Fruit fly (Drosophila melanogaster) whole organism, prepupa: ENCODE measurements around the gene Kmn1.

Source experiments
- Blimp-1 ChIP-seq: fragments of 200-800 bp; sonication (Bioruptor generic); optimal IDR thresholded peaks from 3 replicates; lab custom pipeline; 2017; ENCODE audit warnings: missing biosample characterization, missing genetic modification characterization, mild to moderate bottlenecking, moderate library complexity, missing genetic modification reagents
- CG10631 ChIP-seq: fragments of 200-800 bp; sonication (Bioruptor generic); optimal IDR thresholded peaks from 2 replicates; lab custom pipeline; 2016; ENCODE audit warnings: missing biosample characterization, missing genetic modification characterization
- CG11294 ChIP-seq: fragments of 200-800 bp; sonication (Bioruptor generic); IDR thresholded peaks from 2 replicates; pipeline ENCODE4 v1.3.6; 2022; ENCODE audit warnings: missing biosample characterization, missing genetic modification characterization
- CG11762 ChIP-seq: fragments of 200-800 bp; sonication (Bioruptor generic); optimal IDR thresholded peaks from 3 replicates; lab custom pipeline; 2016; ENCODE audit warnings: missing biosample characterization, missing genetic modification characterization; ENCODE audit not compliant: insufficient read depth
- CG1621 ChIP-seq: fragments of 200-800 bp; sonication (Bioruptor generic); optimal IDR thresholded peaks from 3 replicates; lab custom pipeline; 2018; ENCODE audit warnings: missing biosample characterization, mild to moderate bottlenecking, missing genetic modification characterization
- CG16779 ChIP-seq: fragments of 200-800 bp; sonication (Bioruptor generic); optimal IDR thresholded peaks from 3 replicates; lab custom pipeline; 2017; ENCODE audit warnings: missing biosample characterization, mild to moderate bottlenecking, missing genetic modification characterization
- CG31627 ChIP-seq: fragments of 200-800 bp; sonication (Bioruptor generic); optimal IDR thresholded peaks from 3 replicates; lab custom pipeline; 2016; ENCODE audit warnings: missing biosample characterization, missing genetic modification characterization
- CG32006 ChIP-seq: fragments of 200-800 bp; sonication (Bioruptor generic); optimal IDR thresholded peaks from 3 replicates; lab custom pipeline; 2017; ENCODE audit warnings: missing biosample characterization, mild to moderate bottlenecking, missing genetic modification characterization
- CG34406 ChIP-seq: fragments of 200-800 bp; sonication (Bioruptor generic); optimal IDR thresholded peaks from 3 replicates; lab custom pipeline; 2016; ENCODE audit warnings: missing biosample characterization, missing genetic modification characterization
- CG3919 ChIP-seq: fragments of 200-800 bp; sonication (Bioruptor generic); optimal IDR thresholded peaks from 3 replicates; lab custom pipeline; 2016; ENCODE audit warnings: missing biosample characterization, missing genetic modification characterization
- CG4318 ChIP-seq: fragments of 200-800 bp; sonication (Bioruptor generic); optimal IDR thresholded peaks from 3 replicates; lab custom pipeline; 2017; ENCODE audit warnings: missing biosample characterization, mild to moderate bottlenecking, missing genetic modification characterization
- CG6163 ChIP-seq: fragments of 200-800 bp; sonication (Bioruptor generic); IDR thresholded peaks from 3 replicates; pipeline ENCODE4 v1.3.6; 2022; ENCODE audit warnings: missing biosample characterization, missing genetic modification characterization
- CG6792 ChIP-seq: fragments of 200-800 bp; sonication (Bioruptor generic); optimal IDR thresholded peaks from 3 replicates; lab custom pipeline; 2016; ENCODE audit warnings: missing biosample characterization, missing genetic modification characterization
- CG6808 ChIP-seq: fragments of 200-800 bp; sonication (Bioruptor generic); optimal IDR thresholded peaks from 3 replicates; lab custom pipeline; 2017; ENCODE audit warnings: missing biosample characterization, missing genetic modification characterization, mild to moderate bottlenecking, moderate library complexity, missing genetic modification reagents
- CG6854 ChIP-seq: fragments of 200-800 bp; sonication (Bioruptor generic); optimal IDR thresholded peaks from 2 replicates; lab custom pipeline; 2017; ENCODE audit warnings: missing biosample characterization, mild to moderate bottlenecking, missing genetic modification characterization
- CG7368 ChIP-seq: fragments of 200-800 bp; sonication (Bioruptor generic); optimal IDR thresholded peaks from 3 replicates; lab custom pipeline; 2016; ENCODE audit warnings: missing biosample characterization, missing genetic modification characterization
- CG8119 ChIP-seq: fragments of 200-800 bp; sonication (Bioruptor generic); IDR thresholded peaks from 3 replicates; pipeline ENCODE4 v1.3.6; 2022; ENCODE audit warnings: missing biosample characterization, missing genetic modification characterization
- CG8632 ChIP-seq: fragments of 200-800 bp; sonication (Bioruptor generic); optimal IDR thresholded peaks from 3 replicates; lab custom pipeline; 2016; ENCODE audit warnings: missing biosample characterization, missing genetic modification characterization
- Eip75B ChIP-seq: fragments of 200-800 bp; sonication (Bioruptor generic); optimal IDR thresholded peaks from 3 replicates; lab custom pipeline; 2016; ENCODE audit warnings: missing biosample characterization, missing genetic modification characterization
- Eip78C ChIP-seq: fragments of 200-800 bp; sonication (Bioruptor generic); peaks from one replicate; lab custom pipeline; 2016; ENCODE audit warnings: missing biosample characterization, missing genetic modification characterization
- Eip93F ChIP-seq: fragments of 200-800 bp; sonication (Bioruptor generic); optimal IDR thresholded peaks from 2 replicates; lab custom pipeline; 2016; ENCODE audit warnings: missing biosample characterization, mild to moderate bottlenecking, missing genetic modification characterization
- Ets21C ChIP-seq: fragments of 200-800 bp; sonication (Bioruptor generic); optimal IDR thresholded peaks from 3 replicates; lab custom pipeline; 2016; ENCODE audit warnings: missing biosample characterization, missing genetic modification characterization
- Ets96B ChIP-seq: fragments of 200-800 bp; optimal IDR thresholded peaks from 2 replicates; lab custom pipeline; 2019; ENCODE audit warnings: missing biosample characterization, mild to moderate bottlenecking, missing genetic modification characterization, moderate library complexity
- Hr39 ChIP-seq: fragments of 200-800 bp; sonication (Bioruptor generic); optimal IDR thresholded peaks from 2 replicates; lab custom pipeline; 2016; ENCODE audit warnings: missing biosample characterization, missing genetic modification characterization
- Hr4 ChIP-seq: fragments of 200-800 bp; sonication (Bioruptor generic); optimal IDR thresholded peaks from 3 replicates; lab custom pipeline; 2016; ENCODE audit warnings: missing biosample characterization, missing genetic modification characterization
- Lpt ChIP-seq: fragments of 200-800 bp; sonication (Bioruptor generic); optimal IDR thresholded peaks from 3 replicates; lab custom pipeline; 2016; ENCODE audit warnings: missing biosample characterization, missing genetic modification characterization
- Met ChIP-seq: fragments of 200-800 bp; sonication (Bioruptor generic); optimal IDR thresholded peaks from 3 replicates; lab custom pipeline; 2016; ENCODE audit warnings: missing biosample characterization, missing genetic modification characterization
- OdsH ChIP-seq: fragments of 200-800 bp; sonication (Bioruptor generic); optimal IDR thresholded peaks from 3 replicates; lab custom pipeline; 2016; ENCODE audit warnings: missing biosample characterization, missing genetic modification characterization
- Smox ChIP-seq: fragments of 200-800 bp; sonication (Bioruptor generic); optimal IDR thresholded peaks from 3 replicates; lab custom pipeline; 2016; ENCODE audit warnings: missing biosample characterization, missing genetic modification characterization
- Sox102F ChIP-seq: fragments of 200-800 bp; sonication (Bioruptor generic); optimal IDR thresholded peaks from 2 replicates; lab custom pipeline; 2016; ENCODE audit warnings: missing biosample characterization, mild to moderate bottlenecking, missing genetic modification characterization
- Sox14 ChIP-seq: fragments of 200-800 bp; sonication (Bioruptor generic); optimal IDR thresholded peaks from 3 replicates; lab custom pipeline; 2016; ENCODE audit warnings: missing biosample characterization, missing genetic modification characterization
- Sox15 ChIP-seq: fragments of 200-800 bp; sonication (Bioruptor generic); optimal IDR thresholded peaks from 3 replicates; lab custom pipeline; 2016; ENCODE audit warnings: missing biosample characterization, missing genetic modification characterization
- achi ChIP-seq: fragments of 200-800 bp; sonication (Bioruptor generic); optimal IDR thresholded peaks from 3 replicates; lab custom pipeline; 2016; ENCODE audit warnings: missing biosample characterization, missing genetic modification characterization
- acj6 ChIP-seq: fragments of 200-800 bp; sonication (Bioruptor generic); optimal IDR thresholded peaks from 3 replicates; lab custom pipeline; 2016; ENCODE audit warnings: missing biosample characterization, missing genetic modification characterization
- dac ChIP-seq: fragments of 200-800 bp; sonication (Bioruptor generic); optimal IDR thresholded peaks from 2 replicates; lab custom pipeline; 2017; ENCODE audit warnings: missing biosample characterization, mild to moderate bottlenecking, missing genetic modification characterization
- eg ChIP-seq: fragments of 200-800 bp; sonication (Bioruptor generic); IDR thresholded peaks from 3 replicates; pipeline ENCODE4 v1.3.6; 2022; ENCODE audit warnings: missing biosample characterization, missing genetic modification characterization
- esn ChIP-seq: fragments of 200-800 bp; sonication (Bioruptor generic); optimal IDR thresholded peaks from 2 replicates; lab custom pipeline; 2016; ENCODE audit warnings: missing biosample characterization, mild to moderate bottlenecking, missing genetic modification characterization, moderate library complexity
- fd59A ChIP-seq: fragments of 200-800 bp; sonication (Bioruptor generic); optimal IDR thresholded peaks from 2 replicates; lab custom pipeline; 2017; ENCODE audit warnings: missing biosample characterization, mild to moderate bottlenecking, missing genetic modification characterization, missing genetic modification reagents
- fd85E ChIP-seq: fragments of 200-800 bp; sonication (Bioruptor generic); optimal IDR thresholded peaks from 3 replicates; lab custom pipeline; 2016; ENCODE audit warnings: missing biosample characterization, missing genetic modification characterization
- fkh ChIP-seq: fragments of 200-800 bp; sonication (Bioruptor generic); optimal IDR thresholded peaks from 3 replicates; lab custom pipeline; 2017; ENCODE audit warnings: missing biosample characterization, mild to moderate bottlenecking, missing genetic modification characterization, moderate library complexity
- net ChIP-seq: fragments of 200-800 bp; sonication (Bioruptor generic); optimal IDR thresholded peaks from 3 replicates; lab custom pipeline; 2016; ENCODE audit warnings: missing biosample characterization, missing genetic modification characterization
- pdm3 ChIP-seq: fragments of 200-800 bp; sonication (Bioruptor generic); optimal IDR thresholded peaks from 3 replicates; lab custom pipeline; 2016; ENCODE audit warnings: missing biosample characterization, missing genetic modification characterization
- spab ChIP-seq: fragments of 200-800 bp; sonication (Bioruptor generic); optimal IDR thresholded peaks from 2 replicates; lab custom pipeline; 2017; ENCODE audit warnings: missing biosample characterization, mild to moderate bottlenecking, missing genetic modification characterization, missing genetic modification reagents
- ss ChIP-seq, 2 experiments: fragments of 200-800 bp; sonication (Bioruptor generic); optimal IDR thresholded peaks; 2 replicates in 1 of 2; 3 replicates in 1 of 2; lab custom pipeline; 2017 to 2018; ENCODE audit warnings: mild to moderate bottlenecking in 2 of 2, missing biosample characterization in 2 of 2, missing genetic modification characterization in 2 of 2, moderate library complexity in 1 of 2
- topi ChIP-seq: fragments of 200-800 bp; sonication (Bioruptor generic); optimal IDR thresholded peaks from 3 replicates; lab custom pipeline; 2016; ENCODE audit warnings: missing biosample characterization, missing genetic modification characterization
- vri ChIP-seq: fragments of 200-800 bp; sonication (Bioruptor generic); optimal IDR thresholded peaks from 3 replicates; lab custom pipeline; 2016; ENCODE audit warnings: missing biosample characterization, mild to moderate bottlenecking, missing genetic modification characterization

Kmn1 gene

DNA sequence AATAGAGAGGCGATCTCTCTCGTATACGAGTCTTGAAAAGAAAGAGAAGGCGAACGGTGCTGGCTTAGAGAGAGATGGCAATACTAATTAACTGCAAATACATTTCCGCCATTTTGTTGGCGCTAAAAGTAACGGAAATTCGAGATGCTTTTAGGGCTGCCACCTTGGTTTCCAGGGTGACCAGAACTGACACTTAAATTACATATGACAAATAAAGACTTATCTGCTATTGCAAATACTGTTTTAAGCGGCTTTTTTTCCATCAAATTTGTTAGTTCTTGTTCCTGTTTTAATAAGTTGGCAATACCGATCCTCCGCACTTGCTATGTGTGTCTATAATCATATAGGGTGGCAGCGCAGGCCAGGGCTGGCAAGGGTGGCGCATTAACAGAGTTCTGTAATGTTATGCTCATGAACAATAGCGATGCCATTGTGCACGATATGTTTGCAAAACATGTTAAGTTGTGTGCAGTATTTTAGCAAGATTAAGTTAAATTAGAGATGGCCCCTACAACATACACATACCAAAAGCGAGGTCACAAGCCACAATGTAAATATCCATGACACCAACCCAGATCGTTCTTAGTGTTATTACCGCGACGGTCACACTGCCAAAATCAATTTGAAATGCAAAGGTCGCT is 8.1 kb upstream of the Kmn1 start, which contains the start of gene nod (continued):
- TF ChIP-seq CG11294 (no peak), CG31627 (peak; percentile 75)

dm6 chrX:11578841-11579240 is 6.6 kb upstream of the Kmn1 start:
- TF ChIP-seq eg (GFP tag; lab: Robert Waterston, UW) (0 out of 3 replicates have a peak, but pooled peaks have one; percentile 19), CG4318 (GFP tag; lab: Kevin White, UChicago) (no peak), OdsH (no peak), Eip78C (GFP tag; lab: Kevin White, UChicago) (peak; percentile 31), Lpt (GFP tag; lab: Kevin White, UChicago) (no peak)

DNA sequence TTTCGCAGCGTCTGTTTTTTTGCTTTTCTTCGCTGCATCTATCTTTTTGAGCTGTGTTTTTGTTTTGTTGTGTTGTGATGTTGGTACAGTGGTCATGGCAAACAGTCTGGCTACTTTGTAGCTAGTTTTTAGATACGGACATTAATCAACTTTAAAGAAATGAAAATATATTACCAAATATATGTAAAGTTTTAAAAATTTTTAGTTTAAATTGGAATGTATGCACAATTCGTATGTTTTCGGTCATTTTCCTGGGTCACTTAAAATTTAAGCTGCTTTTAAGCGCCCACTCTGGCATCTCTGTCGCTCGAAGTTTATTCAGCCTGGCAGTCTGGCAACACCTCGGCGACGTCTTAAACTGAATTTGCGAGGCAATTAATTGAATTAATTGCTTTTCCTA is 4.3 kb upstream of the Kmn1 start, which contains the start of gene CG11695:
Gene CG11695, plus strand, starts transcription at position 344 of the 400 bp plus-strand sequence.
- TF ChIP-seq Lpt (GFP tag; lab: Kevin White, UChicago) (peak; percentile 49), vri (no peak), CG32006 (GFP tag; lab: Kevin White, UChicago) (peak; percentile 74), CG6854 (GFP tag; lab: Kevin White, UChicago) (no peak), CG34406 (peak; percentile 51), CG16779 (tag; lab: Kevin White, UChicago) (no peak), Hr39 (GFP tag; lab: Kevin White, UChicago) (peak; percentile 64), fd85E (no peak), ss (GFP tag; optimal IDR thresholded peaks at IDR 0.05; lab: Kevin White, UChicago) (peak; percentile 44 to 72), net (GFP tag; lab: Kevin White, UChicago) (peak; percentile 58), acj6 (GFP tag; lab: Kevin White, UChicago) (peak; percentile 71), CG3919 (peak; percentile 41), Smox (peak; percentile 61), Eip93F (GFP tag; lab: Kevin White, UChicago) (no peak), CG8632 (GFP tag; lab: Kevin White, UChicago) (peak; percentile 29), dac (GFP tag; lab: Kevin White, UChicago) (peak; percentile 44), CG10631 (GFP tag; lab: Kevin White, UChicago) (peak; percentile 69), CG6163 (GFP tag; lab: Robert Waterston, UW) (peak; percentile 66), CG6808 (peak; percentile 70), Sox15 (GFP tag; lab: Kevin White, UChicago) (peak; percentile 50), Hr4 (GFP tag; lab: Kevin White, UChicago) (peak; percentile 63), fd59A (peak; percentile 53), Met (no peak), topi (GFP tag; lab: Kevin White, UChicago) (peak; percentile 57), achi (GFP tag; lab: Kevin White, UChicago) (peak; percentile 65), esn (GFP tag; lab: Kevin White, UChicago) (peak; percentile 74), Eip78C (GFP tag; lab: Kevin White, UChicago) (peak; percentile 82), CG11294 (peak; percentile 58), OdsH (peak; percentile 74), CG1621 (tag; lab: Kevin White, UChicago) (peak; percentile 42), eg (GFP tag; lab: Robert Waterston, UW) (peak; percentile 62; the same call in 2 of the 3 replicates), CG31627 (peak; percentile 67), spab (GFP tag; lab: Kevin White, UChicago) (no peak), CG7368 (GFP tag; lab: Kevin White, UChicago) (peak; percentile 49), CG11762 (GFP tag; lab: Kevin White, UChicago) (peak; percentile 13), Ets96B (tag; lab: Kevin White, UChicago) (peak; percentile 64), CG6792 (GFP tag; lab: Kevin White, UChicago) (peak; percentile 58), Ets21C (peak; percentile 30), CG4318 (GFP tag; lab: Kevin White, UChicago) (no peak), pdm3 (peak; percentile 73), Sox102F (GFP tag; lab: Kevin White, UChicago) (no peak), Blimp-1 (no peak), CG8119 (GFP tag; lab: Robert Waterston, UW) (0 out of 3 replicates have a peak, but pooled peaks have one; percentile 53), Eip75B (GFP tag; lab: Kevin White, UChicago) (peak; percentile 65), fkh (GFP tag; lab: Kevin White, UChicago) (peak; percentile 77), Sox14 (GFP tag; lab: Kevin White, UChicago) (peak; percentile 68)
